Fruit fly (Drosophila melanogaster) whole organism, embryonic: Measurements from ENCODE around the gene Cyp313b1.

Experiments
- Adf1 ChIP-seq: fragments of 200-800 bp; sonication (Bioruptor generic); IDR thresholded peaks from 2 replicates; pipeline ENCODE4 v1.3.6; 2022; ENCODE audit warnings: missing biosample characterization, missing genetic modification characterization
- CG11723 ChIP-seq: fragments of 200-800 bp; sonication (Bioruptor generic); optimal IDR thresholded peaks from 2 replicates; lab custom pipeline; 2017; ENCODE audit warnings: missing biosample characterization, mild to moderate bottlenecking, missing genetic modification characterization
- CG12299 ChIP-seq: fragments of 200-800 bp; sonication (Bioruptor generic); optimal IDR thresholded peaks from 2 replicates; lab custom pipeline; 2018; ENCODE audit warnings: missing biosample characterization, mild to moderate bottlenecking, missing genetic modification characterization
- CG12659 ChIP-seq: fragments of 200-800 bp; sonication (Bioruptor generic); optimal IDR thresholded peaks from 3 replicates; lab custom pipeline; 2017; ENCODE audit warnings: mild to moderate bottlenecking, missing biosample characterization, missing genetic modification reagents, missing genetic modification characterization
- CG13775 ChIP-seq: fragments of 200-800 bp; sonication (Bioruptor generic); optimal IDR thresholded peaks from 3 replicates; lab custom pipeline; 2017; ENCODE audit warnings: missing biosample characterization, mild to moderate bottlenecking, missing genetic modification characterization
- CG14710 ChIP-seq: fragments of 200-800 bp; sonication (Bioruptor generic); optimal IDR thresholded peaks from 3 replicates; lab custom pipeline; 2019; ENCODE audit warnings: missing biosample characterization, mild to moderate bottlenecking, missing genetic modification characterization, moderate library complexity
- CG1602 ChIP-seq: fragments of 200-800 bp; sonication (Bioruptor generic); optimal IDR thresholded peaks from 3 replicates; lab custom pipeline; 2016; ENCODE audit warnings: missing biosample characterization, missing genetic modification characterization
- CG16813 ChIP-seq: fragments of 200-800 bp; sonication (Bioruptor generic); IDR thresholded peaks from 3 replicates; pipeline ENCODE4 v1.3.6; 2022; ENCODE audit warnings: missing biosample characterization, missing genetic modification characterization; ENCODE audit not compliant: partially characterized antibody
- CG17328 ChIP-seq: fragments of 200-800 bp; sonication (Bioruptor generic); IDR thresholded peaks from 2 replicates; pipeline ENCODE4 v1.3.6; 2022; ENCODE audit warnings: missing biosample characterization, missing genetic modification characterization
- CG2120 ChIP-seq: fragments of 200-800 bp; sonication (Bioruptor generic); optimal IDR thresholded peaks from 3 replicates; lab custom pipeline; 2016; ENCODE audit warnings: missing biosample characterization, missing genetic modification characterization
- CG31224 ChIP-seq: fragments of 200-800 bp; sonication (Bioruptor generic); IDR thresholded peaks from 2 replicates; pipeline ENCODE4 v1.3.6; 2022; ENCODE audit warnings: missing biosample characterization, missing genetic modification characterization
- CG4404 ChIP-seq: fragments of 200-800 bp; sonication (Bioruptor generic); IDR thresholded peaks from 2 replicates; pipeline ENCODE4 v1.3.6; 2022; ENCODE audit warnings: missing biosample characterization, missing genetic modification characterization
- CG5180 ChIP-seq: fragments of 200-800 bp; sonication (Bioruptor generic); optimal IDR thresholded peaks from 3 replicates; lab custom pipeline; 2017; ENCODE audit warnings: missing biosample characterization, missing genetic modification characterization, mild to moderate bottlenecking, moderate library complexity, missing genetic modification reagents
- CG6654 ChIP-seq: fragments of 200-800 bp; sonication (Bioruptor generic); optimal IDR thresholded peaks from 2 replicates; lab custom pipeline; 2017; ENCODE audit warnings: missing biosample characterization, mild to moderate bottlenecking, missing genetic modification characterization
- CG7839 ChIP-seq: fragments of 200-800 bp; sonication (Bioruptor generic); optimal IDR thresholded peaks from 3 replicates; lab custom pipeline; 2018; ENCODE audit warnings: missing biosample characterization, mild to moderate bottlenecking, missing genetic modification characterization, moderate library complexity
- CG8089 ChIP-seq: fragments of 200-800 bp; sonication (Bioruptor generic); optimal IDR thresholded peaks from 3 replicates; lab custom pipeline; 2016; ENCODE audit warnings: missing biosample characterization, missing genetic modification characterization
- ERR ChIP-seq: fragments of 200-800 bp; sonication (Bioruptor generic); optimal IDR thresholded peaks from 2 replicates; lab custom pipeline; 2016; ENCODE audit warnings: missing biosample characterization, missing genetic modification characterization
- Fer3 ChIP-seq: fragments of 200-800 bp; sonication (Bioruptor generic); optimal IDR thresholded peaks from 2 replicates; lab custom pipeline; 2018; ENCODE audit warnings: missing biosample characterization, mild to moderate bottlenecking, missing genetic modification characterization, moderate library complexity
- Hand ChIP-seq: fragments of 200-800 bp; sonication (Bioruptor generic); optimal IDR thresholded peaks from 2 replicates; lab custom pipeline; 2017; ENCODE audit warnings: mild to moderate bottlenecking, missing biosample characterization, missing genetic modification reagents, missing genetic modification characterization
- HmgD ChIP-seq: fragments of 200-800 bp; sonication (Bioruptor generic); optimal IDR thresholded peaks from 3 replicates; lab custom pipeline; 2016; ENCODE audit warnings: missing biosample characterization, missing genetic modification characterization
- MESR4 ChIP-seq: fragments of 200-800 bp; sonication (Bioruptor generic); optimal IDR thresholded peaks from 2 replicates; lab custom pipeline; 2018; ENCODE audit warnings: missing biosample characterization, mild to moderate bottlenecking, missing genetic modification characterization, moderate library complexity
- NFAT ChIP-seq: fragments of 200-800 bp; sonication (Bioruptor generic); IDR thresholded peaks from 2 replicates; pipeline ENCODE4 v1.3.6; 2022; ENCODE audit warnings: missing biosample characterization, missing genetic modification characterization
- Oaz ChIP-seq: fragments of 200-800 bp; sonication (Bioruptor generic); IDR thresholded peaks from 2 replicates; pipeline ENCODE4 v1.3.6; 2022; ENCODE audit warnings: missing biosample characterization, missing genetic modification characterization
- Optix ChIP-seq: fragments of 200-800 bp; sonication (Bioruptor generic); IDR thresholded peaks from 3 replicates; pipeline ENCODE4 v1.3.6; 2022; ENCODE audit warnings: missing biosample characterization, missing genetic modification characterization
- Poxn ChIP-seq: fragments of 200-800 bp; sonication (Bioruptor generic); IDR thresholded peaks from 2 replicates; pipeline ENCODE4 v1.3.6; 2022; ENCODE audit warnings: missing biosample characterization, missing genetic modification characterization
- Ptx1 ChIP-seq: fragments of 200-800 bp; sonication (Bioruptor generic); IDR thresholded peaks from 2 replicates; pipeline ENCODE4 v1.3.6; 2022; ENCODE audit warnings: missing biosample characterization, missing genetic modification characterization
- Sry-δ ChIP-seq: fragments of 200-800 bp; sonication (Bioruptor generic); optimal IDR thresholded peaks from 2 replicates; lab custom pipeline; 2016; ENCODE audit warnings: missing biosample characterization, missing genetic modification characterization
- Vsx1 ChIP-seq: fragments of 200-800 bp; sonication (Bioruptor generic); optimal IDR thresholded peaks from 2 replicates; lab custom pipeline; 2017; ENCODE audit warnings: missing biosample characterization, mild to moderate bottlenecking, missing genetic modification characterization, missing genetic modification reagents
- cato ChIP-seq: fragments of 200-800 bp; sonication (Bioruptor generic); optimal IDR thresholded peaks from 2 replicates; lab custom pipeline; 2016; ENCODE audit warnings: missing biosample characterization, missing genetic modification characterization, borderline replicate concordance
- chinmo ChIP-seq: fragments of 200-800 bp; sonication (Bioruptor generic); IDR thresholded peaks from 4 replicates; pipeline ENCODE4 v1.3.6; 2022; ENCODE audit warnings: missing biosample characterization, missing genetic modification characterization; ENCODE audit not compliant: partially characterized antibody
- dysf ChIP-seq: fragments of 200-800 bp; sonication (Bioruptor generic); IDR thresholded peaks from 3 replicates; pipeline ENCODE4 v1.3.6; 2022; ENCODE audit warnings: missing biosample characterization, missing genetic modification characterization
- fd102C ChIP-seq: fragments of 200-800 bp; sonication (Bioruptor generic); optimal IDR thresholded peaks from 2 replicates; lab custom pipeline; 2018; ENCODE audit warnings: missing biosample characterization, mild to moderate bottlenecking, missing genetic modification characterization, moderate library complexity
- ftz-f1 ChIP-seq: fragments of 200-800 bp; sonication (Bioruptor generic); optimal IDR thresholded peaks from 2 replicates; lab custom pipeline; 2016; ENCODE audit warnings: missing biosample characterization, missing genetic modification characterization
- hb ChIP-seq: fragments of 200-800 bp; sonication (Bioruptor generic); IDR thresholded peaks from 3 replicates; pipeline ENCODE4 v1.3.6; 2022; ENCODE audit warnings: missing biosample characterization, missing genetic modification characterization; ENCODE audit not compliant: partially characterized antibody
- inv ChIP-seq: fragments of 200-800 bp; sonication (Bioruptor generic); IDR thresholded peaks from 2 replicates; pipeline ENCODE4 v1.3.6; 2022; ENCODE audit warnings: missing biosample characterization, missing genetic modification characterization; ENCODE audit not compliant: partially characterized antibody
- lab ChIP-seq: fragments of 200-800 bp; sonication (Bioruptor generic); optimal IDR thresholded peaks from 3 replicates; lab custom pipeline; 2017; ENCODE audit warnings: missing biosample characterization, missing genetic modification characterization, mild to moderate bottlenecking, moderate library complexity, missing genetic modification reagents
- p53 ChIP-seq: fragments of 200-800 bp; sonication (Bioruptor generic); optimal IDR thresholded peaks from 2 replicates; lab custom pipeline; 2016; ENCODE audit warnings: missing biosample characterization, missing genetic modification characterization
- pan ChIP-seq, 4 experiments: fragments of >200 bp in 3 of 4; fragments of 200-800 bp in 1 of 4; sonication (Bioruptor generic) in 1 of 4; optimal IDR thresholded peaks in 3 of 4; IDR thresholded peaks in 1 of 4; 2 replicates each; pipeline versions ENCODE4 v1.3.6 to Lab custom; 2017 to 2022; ENCODE audit warnings: missing biosample characterization in 2 of 4, missing genetic modification characterization in 2 of 4, mixed read lengths in 1 of 4
- peb ChIP-seq: fragments of 200-800 bp; sonication (Bioruptor generic); IDR thresholded peaks from 2 replicates; pipeline ENCODE4 v1.3.6; 2022; ENCODE audit warnings: missing biosample characterization, missing genetic modification characterization
- pho ChIP-seq: fragments of 200-800 bp; sonication (Bioruptor generic); optimal IDR thresholded peaks from 2 replicates; lab custom pipeline; 2016; ENCODE audit warnings: missing biosample characterization, missing genetic modification characterization
- pros ChIP-seq: fragments of 200-800 bp; sonication (Bioruptor generic); optimal IDR thresholded peaks from 3 replicates; lab custom pipeline; 2019; ENCODE audit warnings: missing biosample characterization, mild to moderate bottlenecking, missing genetic modification characterization, moderate library complexity
- sens ChIP-seq: fragments of 200-800 bp; sonication (Bioruptor generic); peaks from one replicate; lab custom pipeline; 2016; ENCODE audit warnings: missing biosample characterization, missing genetic modification characterization
- sisA ChIP-seq: fragments of 200-800 bp; sonication (Bioruptor generic); IDR thresholded peaks from 2 replicates; pipeline ENCODE4 v1.3.6; 2022; ENCODE audit warnings: missing biosample characterization, missing genetic modification characterization
- ssp ChIP-seq: fragments of 200-800 bp; sonication (Bioruptor generic); IDR thresholded peaks from 2 replicates; pipeline ENCODE4 v1.3.6; 2022; ENCODE audit warnings: missing biosample characterization, missing genetic modification characterization
- tap ChIP-seq: fragments of 200-800 bp; optimal IDR thresholded peaks from 3 replicates; lab custom pipeline; 2019; ENCODE audit warnings: missing biosample characterization, mild to moderate bottlenecking, missing genetic modification characterization, moderate library complexity
- tin ChIP-seq: fragments of 200-800 bp; sonication (Bioruptor generic); optimal IDR thresholded peaks from 3 replicates; lab custom pipeline; 2016; ENCODE audit warnings: missing biosample characterization, missing genetic modification characterization
- vfl ChIP-seq: fragments of 200-800 bp; sonication (Bioruptor generic); optimal IDR thresholded peaks from 2 replicates; lab custom pipeline; 2016; ENCODE audit warnings: missing biosample characterization, missing genetic modification characterization
- wek ChIP-seq: fragments of 200-800 bp; sonication (Bioruptor generic); optimal IDR thresholded peaks from 3 replicates; lab custom pipeline; 2018; ENCODE audit warnings: missing biosample characterization, mild to moderate bottlenecking, missing genetic modification characterization, moderate library complexity
- zf30C ChIP-seq: fragments of 200-800 bp; sonication (Bioruptor generic); optimal IDR thresholded peaks from 3 replicates; lab custom pipeline; 2018; ENCODE audit warnings: missing biosample characterization, mild to moderate bottlenecking, missing genetic modification characterization
- zfh1 ChIP-seq: fragments of 200-800 bp; sonication (Bioruptor generic); IDR thresholded peaks from 3 replicates; pipeline ENCODE4 v1.3.6; 2022; ENCODE audit warnings: missing biosample characterization, missing genetic modification characterization

Gene Cyp313b1

DNA sequence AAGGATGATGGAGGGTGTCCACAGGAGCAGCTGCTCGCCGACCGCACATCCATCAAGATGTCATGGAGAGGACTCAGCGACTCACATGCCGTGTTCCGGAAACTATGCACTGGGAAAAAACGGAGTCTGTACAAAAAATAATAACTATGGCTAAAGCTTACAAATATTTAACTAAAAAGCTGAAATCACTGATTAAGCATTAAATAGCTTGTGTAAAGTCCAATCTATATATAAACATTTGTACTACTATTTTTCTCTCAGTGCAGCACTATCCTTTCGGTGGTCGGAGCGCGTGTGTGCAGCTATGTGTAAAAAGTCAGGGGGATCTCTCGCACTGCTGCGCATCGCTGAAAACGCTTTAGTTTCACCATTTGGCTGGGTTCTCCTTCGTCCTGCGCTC lies 49.3 kb downstream of the Cyp313b1 start (continued):
- TF ChIP-seq Fer3 (no peak), CG17328 (no peak), ERR (GFP tag; lab: Kevin White, UChicago) (no peak), NFAT (no peak), Poxn (GFP tag; lab: Robert Waterston, UW) (no peak), pan (optimal IDR thresholded peaks at IDR 0.05; lab: Kevin White, UChicago) (no peak), pan (GFP tag; optimal IDR thresholded peaks at IDR 0.05 in 1 of 2, IDR thresholded peaks at IDR 0.05 in 1 of 2) (no peak), CG14710 (tag; lab: Kevin White, UChicago) (no peak), ftz-f1 (GFP tag; lab: Kevin White, UChicago) (no peak), Ptx1 (GFP tag; lab: Robert Waterston, UW) (peak; percentile 50; the same call in 1 of the 2 replicates), CG31224 (no peak), Hand (no peak), CG5180 (no peak), sens (peak; percentile 32), HmgD (no peak), CG12659 (GFP tag; lab: Kevin White, UChicago) (no peak), inv (GFP tag; lab: Robert Waterston, UW) (no peak), pros (GFP tag; lab: Kevin White, UChicago) (no peak), Optix (GFP tag; lab: Robert Waterston, UW) (no peak), CG1602 (GFP tag; lab: Kevin White, UChicago) (no peak), wek (GFP tag; lab: Kevin White, UChicago) (no peak), cato (GFP tag; lab: Kevin White, UChicago) (no peak), CG8089 (no peak), pho (GFP tag; lab: Kevin White, UChicago) (no peak), fd102C (GFP tag; lab: Kevin White, UChicago) (no peak), zf30C (GFP tag; lab: Kevin White, UChicago) (no peak), CG4404 (GFP tag; lab: Robert Waterston, UW) (0 out of 2 replicates have a peak, but pooled peaks have one; percentile 11), dysf (GFP tag; lab: Robert Waterston, UW) (0 out of 3 replicates have a peak, but pooled peaks have one; percentile 27), Adf1 (GFP tag; lab: Robert Waterston, UW) (no peak), sisA (GFP tag; lab: Robert Waterston, UW) (peak; percentile 7; the same call in 1 of the 2 replicates), chinmo (GFP tag; lab: Robert Waterston, UW) (no peak), hb (GFP tag; lab: Robert Waterston, UW) (no peak), p53 (no peak), tap (tag; lab: Kevin White, UChicago) (no peak), CG16813 (GFP tag; lab: Robert Waterston, UW) (no peak), Vsx1 (GFP tag; lab: Kevin White, UChicago) (no peak), MESR4 (GFP tag; lab: Kevin White, UChicago) (no peak), zfh1 (no peak; the same call in 2 of the 3 replicates), CG6654 (GFP tag; lab: Kevin White, UChicago) (no peak), CG12299 (tag; lab: Kevin White, UChicago) (no peak), peb (GFP tag; lab: Robert Waterston, UW) (no peak), CG13775 (no peak), Oaz (GFP tag; lab: Robert Waterston, UW) (no peak), CG11723 (GFP tag; lab: Kevin White, UChicago) (no peak), Sry-δ (GFP tag; lab: Kevin White, UChicago) (no peak), lab (GFP tag; lab: Kevin White, UChicago) (peak; percentile 33), tin (GFP tag; lab: Kevin White, UChicago) (no peak), vfl (GFP tag; lab: Kevin White, UChicago) (no peak), CG2120 (peak; percentile 17), CG7839 (tag; lab: Kevin White, UChicago) (peak; percentile 16), ssp (GFP tag; lab: Robert Waterston, UW) (no peak)
